Fruit fly (Drosophila melanogaster): Measurements from ENCODE around the gene CG32655.
A peak's percentile ranks its signal among the peaks of the same experiment; 100 is the strongest.

Gene CG32655

dm6 chrX:12201905-12202623 lies 33.6 kb downstream of the CG32655 start (continued):
- TF ChIP-seq nerfin-1 (tag; optimal IDR thresholded peaks at IDR 0.05) = peak; percentile 81
- peak; percentile 72 for TF ChIP-seq ssp (GFP tag; IDR thresholded peaks at IDR 0.05)
- TF ChIP-seq CG5953 (GFP tag; IDR thresholded peaks at IDR 0.05) = peak; percentile 81
- no peak for TF ChIP-seq emc (GFP tag; optimal IDR thresholded peaks at IDR 0.05)
- peak; percentile 83 for TF ChIP-seq CG11504 (tag; optimal IDR thresholded peaks at IDR 0.05)
- no peak for TF ChIP-seq scrt (GFP tag; optimal IDR thresholded peaks at IDR 0.05)
- peak; percentile 67 for TF ChIP-seq CG12659 (GFP tag; optimal IDR thresholded peaks at IDR 0.05)
- peak; percentile 93 for TF ChIP-seq CG15601 (tag; optimal IDR thresholded peaks at IDR 0.05)
- no peak for TF ChIP-seq CG34376 (GFP tag; optimal IDR thresholded peaks at IDR 0.05)
- peak; percentile 54 for TF ChIP-seq CG17568 (GFP tag; optimal IDR thresholded peaks at IDR 0.05)
- peak; percentile 20 for TF ChIP-seq sug (tag; optimal IDR thresholded peaks at IDR 0.05)
- no peak for TF ChIP-seq CG12236 (GFP tag; optimal IDR thresholded peaks at IDR 0.05)
- TF ChIP-seq caup (GFP tag; optimal IDR thresholded peaks at IDR 0.05; ENCODE audit: severe bottlenecking) = peak; percentile 35
- TF ChIP-seq Hr39 (optimal IDR thresholded peaks at IDR 0.05) = no peak
- peak; percentile 31 for TF ChIP-seq Dad (GFP tag; optimal IDR thresholded peaks at IDR 0.05)
- TF ChIP-seq Atf3 (GFP tag; optimal IDR thresholded peaks at IDR 0.05) = peak; percentile 25
- TF ChIP-seq CG10979 (tag; optimal IDR thresholded peaks at IDR 0.05) = peak; percentile 93
- TF ChIP-seq CG3995 (GFP tag; optimal IDR thresholded peaks at IDR 0.05) = no peak
- TF ChIP-seq Dip2 (GFP tag; IDR thresholded peaks at IDR 0.05) = no peak
- TF ChIP-seq dm (GFP tag; optimal IDR thresholded peaks at IDR 0.05) = no peak
- peak; percentile 80 for TF ChIP-seq sqz (GFP tag; optimal IDR thresholded peaks at IDR 0.05)
- TF ChIP-seq Pdp1 (GFP tag; optimal IDR thresholded peaks at IDR 0.05) = peak; percentile 47 to 51
- peak; percentile 94 for TF ChIP-seq CG15696 (tag; optimal IDR thresholded peaks at IDR 0.05)
- TF ChIP-seq CG15073 (GFP tag; optimal IDR thresholded peaks at IDR 0.05) = peak; percentile 20
- TF ChIP-seq CG1832 (GFP tag; optimal IDR thresholded peaks at IDR 0.05) = peak; percentile 60
- no peak for TF ChIP-seq tna (GFP tag; IDR thresholded peaks at IDR 0.05; ENCODE audit: partially characterized antibody)
- TF ChIP-seq CG6791 (GFP tag; IDR thresholded peaks at IDR 0.05; ENCODE audit: partially characterized antibody) = no peak
- peak; percentile 55; the same call in 2 of the 3 replicates for TF ChIP-seq CG11093 (GFP tag; IDR thresholded peaks at IDR 0.05)
- TF ChIP-seq sim (GFP tag; IDR thresholded peaks at IDR 0.05) = peak; percentile 76
- peak; percentile 28 for TF ChIP-seq CG1647 (GFP tag; optimal IDR thresholded peaks at IDR 0.05)
- no peak for TF ChIP-seq CG11560 (tag; IDR thresholded peaks at IDR 0.05)
- TF ChIP-seq CG16863 (GFP tag; optimal IDR thresholded peaks at IDR 0.05) = peak; percentile 50
- peak; percentile 19 for TF ChIP-seq Dek (tag; optimal IDR thresholded peaks at IDR 0.05)
- peak; percentile 45; the same call in 1 of the 2 replicates for TF ChIP-seq Atf6 (GFP tag; IDR thresholded peaks at IDR 0.05)
- TF ChIP-seq Taf1 (GFP tag; IDR thresholded peaks at IDR 0.05) = no peak
- TF ChIP-seq CG4707 (GFP tag; optimal IDR thresholded peaks at IDR 0.05) = peak; percentile 61
- TF ChIP-seq unpg (GFP tag; optimal IDR thresholded peaks at IDR 0.05) = peak; percentile 88
- no peak for TF ChIP-seq Hey (tag; optimal IDR thresholded peaks at IDR 0.05)
- TF ChIP-seq gt (GFP tag; IDR thresholded peaks at IDR 0.05) = peak; percentile 51
- no peak for TF ChIP-seq inv (GFP tag; IDR thresholded peaks at IDR 0.05; ENCODE audit: partially characterized antibody)
- TF ChIP-seq Ptx1 (GFP tag; IDR thresholded peaks at IDR 0.05) = peak; percentile 74
- TF ChIP-seq Lim3 (GFP tag; IDR thresholded peaks at IDR 0.05) = no peak; the same call in 1 of the 2 replicates
- no peak for TF ChIP-seq knrl (GFP tag; IDR thresholded peaks at IDR 0.05; ENCODE audit: partially characterized antibody)
- TF ChIP-seq CG8359 (GFP tag; optimal IDR thresholded peaks at IDR 0.05; ENCODE audit: borderline replicate concordance) = peak; percentile 56
- peak; percentile 2 for TF ChIP-seq CG1792 (GFP tag; optimal IDR thresholded peaks at IDR 0.05)
- TF ChIP-seq crol (GFP tag; IDR thresholded peaks at IDR 0.05) = no peak
- peak; percentile 40; the same call in 1 of the 3 replicates for TF ChIP-seq sr (GFP tag; IDR thresholded peaks at IDR 0.05)
- peak; percentile 65 for TF ChIP-seq PHDP (tag; optimal IDR thresholded peaks at IDR 0.05)
- no peak for TF ChIP-seq Trl (optimal IDR thresholded peaks at IDR 0.05)
- TF ChIP-seq Trl (GFP tag; optimal IDR thresholded peaks at IDR 0.05) = peak; percentile 25

Data from whole organism, embryonic.